Worm (Caenorhabditis elegans) whole organism, L3 larva: ENCODE measurements around the gene T10C6.10.

Experiments
- ceh-82 ChIP-seq: fragments of 150-350 bp; optimal IDR thresholded peaks from 2 replicates; lab custom pipeline; 2014; ENCODE audit warnings: missing biosample characterization, missing genetic modification characterization
- egl-27 ChIP-seq: sonication (generic microtip); optimal IDR thresholded peaks from 4 replicates; lab custom pipeline; 2017; ENCODE audit warnings: missing biosample characterization, missing genetic modification reagents, missing genetic modification characterization
- fkh-10 ChIP-seq: sonication (generic microtip); optimal IDR thresholded peaks from 2 replicates; lab custom pipeline; 2017; ENCODE audit warnings: missing biosample characterization, missing genetic modification reagents, missing genetic modification characterization
- hmg-11 ChIP-seq: sonication (generic microtip); optimal IDR thresholded peaks from 2 replicates; lab custom pipeline; 2016; ENCODE audit warnings: missing genetic modification characterization, missing compliant biosample characterization
- nhr-76 ChIP-seq: fragments of 150-350 bp; sonication (generic microtip); optimal IDR thresholded peaks from 5 replicates; lab custom pipeline; 2014; ENCODE audit warnings: missing biosample characterization, missing genetic modification characterization
- nhr-77 ChIP-seq: fragments of 150-350 bp; optimal IDR thresholded peaks from 2 replicates; lab custom pipeline; 2014; ENCODE audit warnings: missing biosample characterization, missing genetic modification characterization
- pqm-1 ChIP-seq: fragments of 150-350 bp; optimal IDR thresholded peaks from 2 replicates; lab custom pipeline; 2017; ENCODE audit warnings: missing biosample characterization, missing genetic modification characterization, inconsistent platforms
- sea-2 ChIP-seq: fragments of 150-350 bp; sonication (generic microtip); optimal IDR thresholded peaks from 4 replicates; lab custom pipeline; 2014; ENCODE audit warnings: missing biosample characterization, missing genetic modification reagents, missing genetic modification characterization
- skn-1 ChIP-seq: fragments of 150-350 bp; optimal IDR thresholded peaks from 2 replicates; lab custom pipeline; 2014; ENCODE audit warnings: missing biosample characterization, missing genetic modification characterization
- snpc-4 ChIP-seq: fragments of 150-350 bp; optimal IDR thresholded peaks from 2 replicates; lab custom pipeline; 2014; ENCODE audit warnings: missing biosample characterization, missing genetic modification characterization
- tbx-2 ChIP-seq: sonication (generic microtip); optimal IDR thresholded peaks from 2 replicates; lab custom pipeline; 2016; ENCODE audit warnings: mild to moderate bottlenecking, missing genetic modification characterization, missing compliant biosample characterization

DNA sequence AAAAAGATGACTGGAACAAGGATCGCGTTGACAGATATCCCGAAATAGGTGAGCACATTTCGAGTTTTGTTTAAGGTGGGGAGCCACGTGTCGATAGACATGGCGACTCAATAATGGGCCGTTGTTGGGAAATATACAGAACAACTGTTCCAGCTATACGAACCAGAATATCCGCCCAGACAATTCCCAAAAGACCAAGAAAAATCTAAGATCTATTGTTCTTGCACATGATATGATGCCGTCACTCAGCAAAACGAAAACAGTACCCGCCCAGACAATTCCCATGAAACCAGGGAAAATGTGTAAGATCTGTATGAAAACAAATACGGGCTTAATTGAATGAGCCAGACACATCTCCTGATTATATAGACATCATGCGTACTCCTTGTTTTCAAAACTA, 28.7 kb upstream of the T10C6.10 start, which contains the start of gene str-231:
- TF ChIP-seq nhr-76 (tag; lab: Kevin White, UChicago) (no peak), nhr-77 (tag; lab: Kevin White, UChicago) (no peak), egl-27 (tag; lab: Kevin White, UChicago) (no peak), snpc-4 (tag; lab: Kevin White, UChicago) (no peak), skn-1 (tag; lab: Kevin White, UChicago) (no peak), sea-2 (GFP tag; lab: Kevin White, UChicago) (no peak), ceh-82 (tag; lab: Kevin White, UChicago) (no peak), fkh-10 (GFP tag; lab: Kevin White, UChicago) (no peak), pqm-1 (tag; lab: Kevin White, UChicago) (no peak), hmg-11 (tag; lab: Kevin White, UChicago) (no peak), tbx-2 (tag; lab: Kevin White, UChicago) (no peak)
